Worm (Caenorhabditis elegans) whole organism, L1 larva: Measurements from ENCODE around the gene F23H12.7.

Experiments used
- C04F5.9 ChIP-seq: sonication (generic microtip); optimal IDR thresholded peaks from 2 replicates; lab custom pipeline; 2016; ENCODE audit warnings: missing genetic modification characterization, missing compliant biosample characterization
- Y116A8C.19 ChIP-seq: sonication (generic microtip); optimal IDR thresholded peaks from 2 replicates; lab custom pipeline; 2016; ENCODE audit warnings: missing compliant biosample characterization, missing genetic modification characterization, borderline replicate concordance
- ama-1 ChIP-seq: fragments of 150-350 bp; optimal IDR thresholded peaks from 2 replicates; lab custom pipeline; 2014
- blmp-1 ChIP-seq: fragments of 150-350 bp; optimal IDR thresholded peaks from 2 replicates; lab custom pipeline; 2014; ENCODE audit warnings: missing biosample characterization, missing genetic modification characterization
- ceh-8 ChIP-seq: fragments of 200-800 bp; sonication (Bioruptor generic); optimal IDR thresholded peaks from 2 replicates; lab custom pipeline; 2018; ENCODE audit warnings: mild to moderate bottlenecking, missing genetic modification characterization, moderate library complexity, missing compliant biosample characterization
- ces-1 ChIP-seq: fragments of 150-350 bp; optimal IDR thresholded peaks from 2 replicates; lab custom pipeline; 2014; ENCODE audit warnings: missing biosample characterization, missing genetic modification reagents, missing genetic modification characterization
- dpl-1 ChIP-seq, 3 experiments: fragments of 150-350 bp in 2 of 3; sonication (generic microtip) in 1 of 3; optimal IDR thresholded peaks; 2 replicates each; lab custom pipeline; 2014 to 2017; ENCODE audit warnings: missing biosample characterization in 3 of 3, missing genetic modification characterization in 3 of 3, missing genetic modification reagents in 3 of 3
- dsc-1 ChIP-seq: sonication (generic microtip); optimal IDR thresholded peaks from 2 replicates; lab custom pipeline; 2016; ENCODE audit warnings: mild to moderate bottlenecking, missing genetic modification characterization, missing compliant biosample characterization
- efl-1 ChIP-seq, 4 experiments: fragments of 150-350 bp; optimal IDR thresholded peaks in 3 of 4; peaks in 1 of 4; 1 replicate in 1 of 4; 2 replicates in 3 of 4; lab custom pipeline; 2014; ENCODE audit warnings: missing biosample characterization in 2 of 4, missing genetic modification characterization in 2 of 4, missing genetic modification reagents in 2 of 4
- efl-3 ChIP-seq: fragments of 200-800 bp; sonication (Bioruptor generic); optimal IDR thresholded peaks from 2 replicates; lab custom pipeline; 2018; ENCODE audit warnings: mild to moderate bottlenecking, missing genetic modification characterization, missing compliant biosample characterization
- egl-13 ChIP-seq: sonication (generic microtip); optimal IDR thresholded peaks from 2 replicates; lab custom pipeline; 2016; ENCODE audit warnings: missing genotype, missing genetic modification reagents, missing genetic modification characterization, missing compliant biosample characterization
- elt-2 ChIP-seq: sonication (generic microtip); optimal IDR thresholded peaks from 2 replicates; lab custom pipeline; 2016; ENCODE audit warnings: missing genetic modification characterization, mild to moderate bottlenecking, inconsistent platforms, missing compliant biosample characterization, missing genetic modification reagents
- grh-1 ChIP-seq: fragments of 200-800 bp; sonication (Bioruptor generic); IDR thresholded peaks from 2 replicates; pipeline ENCODE4 v1.3.6; 2022; ENCODE audit warnings: missing genetic modification reagents, missing genetic modification characterization, missing compliant biosample characterization
- hlh-4 ChIP-seq: sonication (generic microtip); optimal IDR thresholded peaks from 2 replicates; lab custom pipeline; 2016; ENCODE audit warnings: mild to moderate bottlenecking, missing genetic modification characterization, missing compliant biosample characterization
- hpl-2 ChIP-seq: fragments of 150-350 bp; optimal IDR thresholded peaks from 2 replicates; lab custom pipeline; 2014; ENCODE audit warnings: missing biosample characterization, missing genetic modification reagents, missing genetic modification characterization
- isw-1 ChIP-seq: fragments of 200-800 bp; sonication (Bioruptor generic); IDR thresholded peaks from 2 replicates; pipeline ENCODE4 v1.3.6; 2022; ENCODE audit warnings: missing genetic modification characterization, missing compliant biosample characterization
- lin-35 ChIP-seq, 2 experiments: fragments of 150-350 bp; optimal IDR thresholded peaks; 2 replicates each; lab custom pipeline; 2014; ENCODE audit warnings: missing biosample characterization in 2 of 2, missing genetic modification characterization in 2 of 2, missing genetic modification reagents in 2 of 2
- lin-39 ChIP-seq: fragments of 150-350 bp; optimal IDR thresholded peaks from 2 replicates; lab custom pipeline; 2014; ENCODE audit warnings: missing biosample characterization, missing genetic modification reagents, missing genetic modification characterization
- lsy-2 ChIP-seq, 2 experiments: fragments of 150-350 bp; optimal IDR thresholded peaks; 2 replicates each; lab custom pipeline; 2014; ENCODE audit warnings: missing biosample characterization in 2 of 2, missing genetic modification characterization in 2 of 2
- mab-9 ChIP-seq: fragments of 200-800 bp; sonication (Bioruptor generic); IDR thresholded peaks from 2 replicates; pipeline ENCODE4 v1.3.6; 2022; ENCODE audit warnings: missing genetic modification reagents, missing genetic modification characterization, missing compliant biosample characterization
- mdl-1 ChIP-seq, 2 experiments: fragments of 150-350 bp; optimal IDR thresholded peaks; 2 replicates each; lab custom pipeline; 2014 to 2017; ENCODE audit warnings: missing biosample characterization in 2 of 2, missing genetic modification characterization in 2 of 2, inconsistent platforms in 1 of 2
- nhr-12 ChIP-seq: sonication (generic microtip); optimal IDR thresholded peaks from 2 replicates; lab custom pipeline; 2017; ENCODE audit warnings: missing biosample characterization, missing genetic modification characterization
- nhr-28 ChIP-seq: fragments of 150-350 bp; optimal IDR thresholded peaks from 2 replicates; lab custom pipeline; 2014; ENCODE audit warnings: missing biosample characterization, missing genetic modification characterization
- nhr-71 ChIP-seq: sonication (generic microtip); optimal IDR thresholded peaks from 2 replicates; lab custom pipeline; 2016; ENCODE audit warnings: mild to moderate bottlenecking, missing genetic modification characterization, moderate library complexity, missing compliant biosample characterization
- nhr-77 ChIP-seq: fragments of 150-350 bp; optimal IDR thresholded peaks from 2 replicates; lab custom pipeline; 2014; ENCODE audit warnings: missing biosample characterization, missing genetic modification characterization
- nhr-85 ChIP-seq: sonication (generic microtip); peaks from one replicate; lab custom pipeline; 2016; ENCODE audit warnings: missing genetic modification characterization, inconsistent platforms, missing compliant biosample characterization
- pag-3 ChIP-seq: sonication (generic microtip); optimal IDR thresholded peaks from 2 replicates; lab custom pipeline; 2017; ENCODE audit warnings: missing genetic modification characterization, mild to moderate bottlenecking, missing compliant biosample characterization, antibody characterized with exemption, borderline replicate concordance; ENCODE audit not compliant: insufficient read depth
- rnt-1 ChIP-seq: sonication (generic microtip); optimal IDR thresholded peaks from 2 replicates; lab custom pipeline; 2016; ENCODE audit warnings: mild to moderate bottlenecking, missing genetic modification characterization, moderate library complexity, missing compliant biosample characterization
- skn-1 ChIP-seq: fragments of 150-350 bp; optimal IDR thresholded peaks from 2 replicates; lab custom pipeline; 2014; ENCODE audit warnings: missing biosample characterization, missing genetic modification characterization
- snpc-4 ChIP-seq: fragments of 150-350 bp; optimal IDR thresholded peaks from 2 replicates; lab custom pipeline; 2014; ENCODE audit warnings: missing biosample characterization, missing genetic modification characterization
- sox-4 ChIP-seq: sonication (generic microtip); optimal IDR thresholded peaks from 2 replicates; lab custom pipeline; 2016; ENCODE audit warnings: missing genetic modification characterization, missing compliant biosample characterization
- swsn-7 ChIP-seq: sonication (generic microtip); optimal IDR thresholded peaks from 2 replicates; lab custom pipeline; 2016; ENCODE audit warnings: missing genetic modification characterization, missing compliant biosample characterization
- tbx-2 ChIP-seq: sonication (generic microtip); optimal IDR thresholded peaks from 2 replicates; lab custom pipeline; 2016; ENCODE audit warnings: missing genetic modification characterization, missing compliant biosample characterization
- unc-30 ChIP-seq: sonication (generic microtip); optimal IDR thresholded peaks from 2 replicates; lab custom pipeline; 2017; ENCODE audit warnings: missing biosample characterization, missing genetic modification characterization
- zip-4 ChIP-seq: fragments of 200-800 bp; sonication (Bioruptor generic); optimal IDR thresholded peaks from 2 replicates; lab custom pipeline; 2018; ENCODE audit warnings: mild to moderate bottlenecking, missing genetic modification characterization, moderate library complexity, missing compliant biosample characterization
- ztf-11 ChIP-seq, 2 experiments: sonication (generic microtip); optimal IDR thresholded peaks; 2 replicates each; lab custom pipeline; 2016 to 2017; ENCODE audit warnings: missing genetic modification characterization in 2 of 2, missing biosample characterization in 1 of 2, missing compliant biosample characterization in 1 of 2

The F23H12.7 gene

DNA sequence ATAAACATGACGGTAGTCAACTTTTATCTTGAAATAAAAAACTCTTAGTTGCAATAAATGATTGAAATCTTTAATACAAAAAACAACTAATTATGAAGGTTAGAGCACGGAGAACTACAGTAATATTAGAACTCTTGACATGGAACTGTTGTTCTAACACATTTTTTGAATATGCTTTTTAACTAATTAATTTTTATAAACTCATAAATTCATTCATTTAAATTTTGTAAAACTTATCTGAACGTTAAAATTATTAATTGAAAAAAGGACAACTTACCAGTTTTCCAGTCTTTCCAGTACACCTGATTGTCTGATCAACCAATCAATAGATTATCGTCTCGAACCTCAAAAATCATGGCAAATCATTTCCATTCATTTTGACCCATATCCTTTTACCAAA lies 19.0 kb upstream of the F23H12.7 start, which contains the start of gene sqt-3:
TSS of gene sqt-3 (plus strand) at position 301 of the 400 bp plus-strand sequence.
- TF ChIP-seq nhr-12 (tag; lab: Kevin White, UChicago): no peak
- no peak for TF ChIP-seq swsn-7 (tag; lab: Kevin White, UChicago)
- no peak for TF ChIP-seq mab-9 (GFP tag; lab: Robert Waterston, UW)
- no peak for TF ChIP-seq egl-13

DNA sequence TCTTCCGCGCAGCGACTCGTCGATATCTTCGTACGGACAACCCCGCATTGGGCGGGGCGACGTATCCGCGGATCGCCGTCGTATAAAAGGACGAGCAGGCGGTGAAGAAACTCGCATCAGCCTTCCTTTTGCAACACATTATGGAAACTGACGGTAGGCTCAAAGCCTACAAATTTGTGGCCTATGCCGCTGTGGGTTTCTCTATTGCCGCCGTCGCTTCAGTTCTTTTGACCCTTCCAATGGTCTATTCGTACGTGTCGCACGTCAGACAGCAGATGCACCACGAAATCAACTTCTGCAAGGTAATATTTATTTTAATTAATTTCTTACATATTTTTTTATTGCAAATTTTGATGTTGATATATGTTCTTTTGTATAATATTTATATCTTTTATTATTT lies 18.6 kb upstream of the F23H12.7 start:
- TF ChIP-seq unc-30 (tag; lab: Kevin White, UChicago): no peak
- peak; percentile 45 for TF ChIP-seq ama-1 (lab: Kevin White, UChicago)

DNA sequence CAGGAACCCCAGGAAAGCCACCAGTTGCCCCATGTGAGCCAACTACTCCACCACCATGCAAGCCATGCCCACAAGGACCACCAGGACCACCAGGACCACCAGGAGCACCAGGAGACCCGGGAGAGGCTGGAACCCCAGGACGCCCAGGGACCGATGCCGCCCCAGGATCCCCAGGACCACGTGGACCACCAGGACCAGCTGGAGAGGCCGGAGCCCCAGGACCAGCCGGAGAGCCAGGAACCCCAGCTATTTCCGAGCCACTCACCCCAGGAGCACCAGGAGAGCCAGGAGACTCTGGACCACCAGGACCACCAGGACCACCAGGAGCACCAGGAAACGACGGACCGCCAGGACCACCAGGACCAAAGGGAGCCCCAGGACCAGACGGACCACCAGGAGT lies 18.0 kb upstream of the F23H12.7 start:
- TF ChIP-seq nhr-85 (tag; lab: Kevin White, UChicago) (peak; percentile 13), elt-2 (tag; lab: Kevin White, UChicago) (no peak), isw-1 (GFP tag; lab: Robert Waterston, UW) (no peak), nhr-77 (tag; lab: Kevin White, UChicago) (no peak), dpl-1 (GFP tag; optimal IDR thresholded peaks at IDR 0.05; lab: Kevin White, UChicago) (no peak), ztf-11 (tag; optimal IDR thresholded peaks at IDR 0.05; lab: Kevin White, UChicago) (no peak), nhr-71 (tag; lab: Kevin White, UChicago) (no peak), dsc-1 (no peak), lin-39 (tag; lab: Kevin White, UChicago) (no peak), sox-4 (tag; lab: Kevin White, UChicago) (no peak), ceh-8 (GFP tag; lab: Kevin White, UChicago) (peak; percentile 79), efl-1 (optimal IDR thresholded peaks at IDR 0.05; lab: Kevin White, UChicago) (no peak), efl-1 (GFP tag; optimal IDR thresholded peaks at IDR 0.05 in 1 of 2; lab: Kevin White, UChicago) (peak in 1 of 2 experiments; percentile 51), pag-3 (no peak), nhr-12 (tag; lab: Kevin White, UChicago) (no peak)

DNA sequence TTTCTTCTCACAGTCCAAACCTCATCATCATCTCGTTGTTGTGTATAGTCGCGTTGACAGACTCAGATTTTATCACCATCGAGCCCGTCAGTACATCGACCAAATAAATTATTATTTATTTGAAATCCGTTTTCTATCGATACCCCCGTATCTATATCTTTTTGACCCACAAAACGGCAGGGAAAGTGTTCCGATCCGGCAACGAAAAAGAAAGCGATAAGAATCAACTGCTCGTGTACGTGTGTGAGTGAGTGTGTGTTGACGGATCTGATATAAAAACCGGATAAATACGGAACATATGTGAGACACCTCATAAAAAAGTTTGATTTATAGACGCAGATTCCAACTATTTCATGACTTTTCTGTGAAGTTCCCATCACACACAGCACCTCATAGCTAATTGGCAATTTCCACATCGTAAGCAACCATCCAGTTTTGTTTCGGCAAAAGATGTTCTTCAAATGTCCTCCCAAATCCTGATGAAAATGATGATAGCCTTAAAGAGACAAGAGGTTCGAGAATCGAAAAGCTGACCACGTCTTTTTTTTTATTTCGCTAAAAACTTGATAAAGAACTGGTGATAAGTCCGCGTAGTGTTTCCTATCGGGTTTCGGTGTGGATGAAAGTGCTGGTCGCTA lies 17.2 kb upstream of the F23H12.7 start:
- no peak for TF ChIP-seq skn-1 (tag; lab: Kevin White, UChicago)
- TF ChIP-seq ama-1 (lab: Kevin White, UChicago): peak; percentile 36
- TF ChIP-seq efl-3 (GFP tag; lab: Kevin White, UChicago): no peak
- no peak for TF ChIP-seq zip-4 (GFP tag; lab: Kevin White, UChicago)
- no peak for TF ChIP-seq isw-1 (GFP tag; lab: Robert Waterston, UW)
- TF ChIP-seq hlh-4 (tag; lab: Kevin White, UChicago): no peak
- TF ChIP-seq efl-1 (optimal IDR thresholded peaks at IDR 0.05; lab: Kevin White, UChicago): no peak
- peak in 1 of 2 experiments; percentile 11 for TF ChIP-seq efl-1 (GFP tag; optimal IDR thresholded peaks at IDR 0.05 in 1 of 2; lab: Kevin White, UChicago)
- no peak for TF ChIP-seq C04F5.9 (tag; lab: Kevin White, UChicago)
- TF ChIP-seq ces-1: no peak
- TF ChIP-seq Y116A8C.19 (tag; lab: Kevin White, UChicago): no peak
- no peak for TF ChIP-seq tbx-2 (tag; lab: Kevin White, UChicago)
- TF ChIP-seq blmp-1 (tag; lab: Kevin White, UChicago): peak; percentile 82
- TF ChIP-seq lsy-2 (tag; optimal IDR thresholded peaks at IDR 0.05; lab: Kevin White, UChicago): no peak
- TF ChIP-seq grh-1 (GFP tag; lab: Robert Waterston, UW): no peak
- no peak for TF ChIP-seq lin-39 (tag; lab: Kevin White, UChicago)
- TF ChIP-seq lin-35 (GFP tag; optimal IDR thresholded peaks at IDR 0.05; lab: Kevin White, UChicago): no peak
- TF ChIP-seq mdl-1 (tag; optimal IDR thresholded peaks at IDR 0.05; lab: Kevin White, UChicago): no peak

DNA sequence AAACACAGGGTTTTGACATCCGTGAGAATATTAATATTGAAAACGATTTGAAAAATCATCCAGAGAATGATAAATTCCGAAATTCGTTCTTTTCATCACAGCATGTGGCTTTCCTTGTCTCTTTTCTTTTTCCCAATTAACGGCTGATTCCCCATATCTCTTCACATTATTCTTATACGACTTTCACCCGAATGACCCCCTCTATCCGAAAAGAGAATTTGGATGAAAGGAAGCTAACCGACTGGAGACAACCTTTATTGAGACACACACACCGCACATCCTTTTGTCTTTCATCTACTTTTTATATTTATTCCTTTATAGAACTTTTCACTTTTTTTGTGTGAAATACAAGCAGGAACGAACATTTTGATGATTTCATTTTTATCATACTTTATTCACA lies 13.9 kb upstream of the F23H12.7 start:
- no peak for TF ChIP-seq hpl-2 (GFP tag; lab: Kevin White, UChicago)
- TF ChIP-seq blmp-1 (tag; lab: Kevin White, UChicago): peak; percentile 98
- TF ChIP-seq rnt-1: no peak
- TF ChIP-seq nhr-28 (tag; lab: Kevin White, UChicago): no peak
- TF ChIP-seq skn-1 (tag; lab: Kevin White, UChicago): no peak
- TF ChIP-seq snpc-4 (tag; lab: Kevin White, UChicago): no peak
- no peak for TF ChIP-seq tbx-2 (tag; lab: Kevin White, UChicago)
- TF ChIP-seq grh-1 (GFP tag; lab: Robert Waterston, UW): no peak
- TF ChIP-seq lsy-2 (tag; optimal IDR thresholded peaks at IDR 0.05; lab: Kevin White, UChicago): no peak
- TF ChIP-seq, all 84 proteins: peak for 1
